Fruit fly (Drosophila melanogaster) whole organism, prepupa: ENCODE measurements around the gene Neurl4.

Experiments used
- Blimp-1 ChIP-seq: fragments of 200-800 bp; sonication (Bioruptor generic); optimal IDR thresholded peaks from 3 replicates; lab custom pipeline; 2017; ENCODE audit warnings: missing biosample characterization, missing genetic modification characterization, mild to moderate bottlenecking, moderate library complexity, missing genetic modification reagents
- CG10631 ChIP-seq: fragments of 200-800 bp; sonication (Bioruptor generic); optimal IDR thresholded peaks from 2 replicates; lab custom pipeline; 2016; ENCODE audit warnings: missing biosample characterization, missing genetic modification characterization
- CG10669 ChIP-seq: fragments of 200-800 bp; sonication (Bioruptor generic); optimal IDR thresholded peaks from 3 replicates; lab custom pipeline; 2018; ENCODE audit warnings: missing biosample characterization, mild to moderate bottlenecking, missing genetic modification characterization, moderate library complexity
- CG11294 ChIP-seq: fragments of 200-800 bp; sonication (Bioruptor generic); IDR thresholded peaks from 2 replicates; pipeline ENCODE4 v1.3.6; 2022; ENCODE audit warnings: missing biosample characterization, missing genetic modification characterization
- CG11902 ChIP-seq: fragments of 200-800 bp; sonication (Bioruptor generic); optimal IDR thresholded peaks from 3 replicates; lab custom pipeline; 2016; ENCODE audit warnings: missing biosample characterization, missing genetic modification characterization
- CG15336 ChIP-seq: fragments of 200-800 bp; sonication (Bioruptor generic); IDR thresholded peaks from 2 replicates; pipeline ENCODE4 v1.3.6; 2022; ENCODE audit warnings: missing biosample characterization, missing genetic modification characterization
- CG1621 ChIP-seq: fragments of 200-800 bp; sonication (Bioruptor generic); optimal IDR thresholded peaks from 3 replicates; lab custom pipeline; 2018; ENCODE audit warnings: missing biosample characterization, mild to moderate bottlenecking, missing genetic modification characterization
- CG16779 ChIP-seq: fragments of 200-800 bp; sonication (Bioruptor generic); optimal IDR thresholded peaks from 3 replicates; lab custom pipeline; 2017; ENCODE audit warnings: missing biosample characterization, mild to moderate bottlenecking, missing genetic modification characterization
- CG3032 ChIP-seq: fragments of 200-800 bp; optimal IDR thresholded peaks from 2 replicates; lab custom pipeline; 2019; ENCODE audit warnings: missing biosample characterization, mild to moderate bottlenecking, missing genetic modification characterization, moderate library complexity
- CG32006 ChIP-seq: fragments of 200-800 bp; sonication (Bioruptor generic); optimal IDR thresholded peaks from 3 replicates; lab custom pipeline; 2017; ENCODE audit warnings: missing biosample characterization, mild to moderate bottlenecking, missing genetic modification characterization
- CG34406 ChIP-seq: fragments of 200-800 bp; sonication (Bioruptor generic); optimal IDR thresholded peaks from 3 replicates; lab custom pipeline; 2016; ENCODE audit warnings: missing biosample characterization, missing genetic modification characterization
- CG3919 ChIP-seq: fragments of 200-800 bp; sonication (Bioruptor generic); optimal IDR thresholded peaks from 3 replicates; lab custom pipeline; 2016; ENCODE audit warnings: missing biosample characterization, missing genetic modification characterization
- CG6163 ChIP-seq: fragments of 200-800 bp; sonication (Bioruptor generic); IDR thresholded peaks from 3 replicates; pipeline ENCODE4 v1.3.6; 2022; ENCODE audit warnings: missing biosample characterization, missing genetic modification characterization
- CG6276 ChIP-seq: fragments of 200-800 bp; sonication (Bioruptor generic); optimal IDR thresholded peaks from 2 replicates; lab custom pipeline; 2017; ENCODE audit warnings: missing biosample characterization, mild to moderate bottlenecking, missing genetic modification characterization
- CG6792 ChIP-seq: fragments of 200-800 bp; sonication (Bioruptor generic); optimal IDR thresholded peaks from 3 replicates; lab custom pipeline; 2016; ENCODE audit warnings: missing biosample characterization, missing genetic modification characterization
- CG6808 ChIP-seq: fragments of 200-800 bp; sonication (Bioruptor generic); optimal IDR thresholded peaks from 3 replicates; lab custom pipeline; 2017; ENCODE audit warnings: missing biosample characterization, missing genetic modification characterization, mild to moderate bottlenecking, moderate library complexity, missing genetic modification reagents
- CG6854 ChIP-seq: fragments of 200-800 bp; sonication (Bioruptor generic); optimal IDR thresholded peaks from 2 replicates; lab custom pipeline; 2017; ENCODE audit warnings: missing biosample characterization, mild to moderate bottlenecking, missing genetic modification characterization
- CG7368 ChIP-seq: fragments of 200-800 bp; sonication (Bioruptor generic); optimal IDR thresholded peaks from 3 replicates; lab custom pipeline; 2016; ENCODE audit warnings: missing biosample characterization, missing genetic modification characterization
- CG8119 ChIP-seq: fragments of 200-800 bp; sonication (Bioruptor generic); IDR thresholded peaks from 3 replicates; pipeline ENCODE4 v1.3.6; 2022; ENCODE audit warnings: missing biosample characterization, missing genetic modification characterization
- CG8319 ChIP-seq: fragments of 200-800 bp; sonication (Bioruptor generic); optimal IDR thresholded peaks from 3 replicates; lab custom pipeline; 2016; ENCODE audit warnings: missing biosample characterization, missing genetic modification characterization
- CG8632 ChIP-seq: fragments of 200-800 bp; sonication (Bioruptor generic); optimal IDR thresholded peaks from 3 replicates; lab custom pipeline; 2016; ENCODE audit warnings: missing biosample characterization, missing genetic modification characterization
- CG9139 ChIP-seq: fragments of 200-800 bp; sonication (Bioruptor generic); optimal IDR thresholded peaks from 3 replicates; lab custom pipeline; 2017; ENCODE audit warnings: missing biosample characterization, mild to moderate bottlenecking, missing genetic modification characterization
- Eip75B ChIP-seq: fragments of 200-800 bp; sonication (Bioruptor generic); optimal IDR thresholded peaks from 3 replicates; lab custom pipeline; 2016; ENCODE audit warnings: missing biosample characterization, missing genetic modification characterization
- Eip93F ChIP-seq: fragments of 200-800 bp; sonication (Bioruptor generic); optimal IDR thresholded peaks from 2 replicates; lab custom pipeline; 2016; ENCODE audit warnings: missing biosample characterization, mild to moderate bottlenecking, missing genetic modification characterization
- Ets21C ChIP-seq: fragments of 200-800 bp; sonication (Bioruptor generic); optimal IDR thresholded peaks from 3 replicates; lab custom pipeline; 2016; ENCODE audit warnings: missing biosample characterization, missing genetic modification characterization
- Ets96B ChIP-seq: fragments of 200-800 bp; optimal IDR thresholded peaks from 2 replicates; lab custom pipeline; 2019; ENCODE audit warnings: missing biosample characterization, mild to moderate bottlenecking, missing genetic modification characterization, moderate library complexity
- Gug ChIP-seq: fragments of 200-800 bp; sonication (Bioruptor generic); IDR thresholded peaks from 2 replicates; pipeline ENCODE4 v1.3.6; 2022; ENCODE audit warnings: missing biosample characterization, missing genetic modification characterization
- Hr38 ChIP-seq: sonication (Bioruptor generic); optimal IDR thresholded peaks from 2 replicates; lab custom pipeline; 2016; ENCODE audit warnings: missing biosample characterization, missing genetic modification characterization
- Hr39 ChIP-seq: fragments of 200-800 bp; sonication (Bioruptor generic); optimal IDR thresholded peaks from 2 replicates; lab custom pipeline; 2016; ENCODE audit warnings: missing biosample characterization, missing genetic modification characterization
- Hr4 ChIP-seq: fragments of 200-800 bp; sonication (Bioruptor generic); optimal IDR thresholded peaks from 3 replicates; lab custom pipeline; 2016; ENCODE audit warnings: missing biosample characterization, missing genetic modification characterization
- Lpt ChIP-seq: fragments of 200-800 bp; sonication (Bioruptor generic); optimal IDR thresholded peaks from 3 replicates; lab custom pipeline; 2016; ENCODE audit warnings: missing biosample characterization, missing genetic modification characterization
- Met ChIP-seq: fragments of 200-800 bp; sonication (Bioruptor generic); optimal IDR thresholded peaks from 3 replicates; lab custom pipeline; 2016; ENCODE audit warnings: missing biosample characterization, missing genetic modification characterization
- OdsH ChIP-seq: fragments of 200-800 bp; sonication (Bioruptor generic); optimal IDR thresholded peaks from 3 replicates; lab custom pipeline; 2016; ENCODE audit warnings: missing biosample characterization, missing genetic modification characterization
- Sox102F ChIP-seq: fragments of 200-800 bp; sonication (Bioruptor generic); optimal IDR thresholded peaks from 2 replicates; lab custom pipeline; 2016; ENCODE audit warnings: missing biosample characterization, mild to moderate bottlenecking, missing genetic modification characterization
- Sox15 ChIP-seq: fragments of 200-800 bp; sonication (Bioruptor generic); optimal IDR thresholded peaks from 3 replicates; lab custom pipeline; 2016; ENCODE audit warnings: missing biosample characterization, missing genetic modification characterization
- achi ChIP-seq: fragments of 200-800 bp; sonication (Bioruptor generic); optimal IDR thresholded peaks from 3 replicates; lab custom pipeline; 2016; ENCODE audit warnings: missing biosample characterization, missing genetic modification characterization
- acj6 ChIP-seq: fragments of 200-800 bp; sonication (Bioruptor generic); optimal IDR thresholded peaks from 3 replicates; lab custom pipeline; 2016; ENCODE audit warnings: missing biosample characterization, missing genetic modification characterization
- cyc ChIP-seq: fragments of 200-800 bp; sonication (Bioruptor generic); optimal IDR thresholded peaks from 3 replicates; lab custom pipeline; 2016; ENCODE audit warnings: missing biosample characterization, missing genetic modification characterization
- dac ChIP-seq: fragments of 200-800 bp; sonication (Bioruptor generic); optimal IDR thresholded peaks from 2 replicates; lab custom pipeline; 2017; ENCODE audit warnings: missing biosample characterization, mild to moderate bottlenecking, missing genetic modification characterization
- dsx ChIP-seq: fragments of 200-800 bp; optimal IDR thresholded peaks from 3 replicates; lab custom pipeline; 2019; ENCODE audit warnings: missing biosample characterization, mild to moderate bottlenecking, missing genetic modification characterization, moderate library complexity; ENCODE audit not compliant: poor library complexity, severe bottlenecking
- eg ChIP-seq: fragments of 200-800 bp; sonication (Bioruptor generic); IDR thresholded peaks from 3 replicates; pipeline ENCODE4 v1.3.6; 2022; ENCODE audit warnings: missing biosample characterization, missing genetic modification characterization
- esn ChIP-seq: fragments of 200-800 bp; sonication (Bioruptor generic); optimal IDR thresholded peaks from 2 replicates; lab custom pipeline; 2016; ENCODE audit warnings: missing biosample characterization, mild to moderate bottlenecking, missing genetic modification characterization, moderate library complexity
- fd59A ChIP-seq: fragments of 200-800 bp; sonication (Bioruptor generic); optimal IDR thresholded peaks from 2 replicates; lab custom pipeline; 2017; ENCODE audit warnings: missing biosample characterization, mild to moderate bottlenecking, missing genetic modification characterization, missing genetic modification reagents
- fd85E ChIP-seq: fragments of 200-800 bp; sonication (Bioruptor generic); optimal IDR thresholded peaks from 3 replicates; lab custom pipeline; 2016; ENCODE audit warnings: missing biosample characterization, missing genetic modification characterization
- net ChIP-seq: fragments of 200-800 bp; sonication (Bioruptor generic); optimal IDR thresholded peaks from 3 replicates; lab custom pipeline; 2016; ENCODE audit warnings: missing biosample characterization, missing genetic modification characterization
- pdm3 ChIP-seq: fragments of 200-800 bp; sonication (Bioruptor generic); optimal IDR thresholded peaks from 3 replicates; lab custom pipeline; 2016; ENCODE audit warnings: missing biosample characterization, missing genetic modification characterization
- salr ChIP-seq, 2 experiments: fragments of 200-800 bp; sonication (Bioruptor generic); optimal IDR thresholded peaks; 3 replicates each; lab custom pipeline; 2016 to 2018; ENCODE audit warnings: missing biosample characterization in 2 of 2, missing genetic modification characterization in 2 of 2, mild to moderate bottlenecking in 1 of 2
- ss ChIP-seq, 2 experiments: fragments of 200-800 bp; sonication (Bioruptor generic); optimal IDR thresholded peaks; 2 replicates in 1 of 2; 3 replicates in 1 of 2; lab custom pipeline; 2017 to 2018; ENCODE audit warnings: mild to moderate bottlenecking in 2 of 2, missing biosample characterization in 2 of 2, missing genetic modification characterization in 2 of 2, moderate library complexity in 1 of 2
- svp ChIP-seq: fragments of 200-800 bp; sonication (Bioruptor generic); peaks from one replicate; lab custom pipeline; 2016; ENCODE audit warnings: missing biosample characterization, missing genetic modification characterization
- vri ChIP-seq: fragments of 200-800 bp; sonication (Bioruptor generic); optimal IDR thresholded peaks from 3 replicates; lab custom pipeline; 2016; ENCODE audit warnings: missing biosample characterization, mild to moderate bottlenecking, missing genetic modification characterization

The Neurl4 gene

DNA sequence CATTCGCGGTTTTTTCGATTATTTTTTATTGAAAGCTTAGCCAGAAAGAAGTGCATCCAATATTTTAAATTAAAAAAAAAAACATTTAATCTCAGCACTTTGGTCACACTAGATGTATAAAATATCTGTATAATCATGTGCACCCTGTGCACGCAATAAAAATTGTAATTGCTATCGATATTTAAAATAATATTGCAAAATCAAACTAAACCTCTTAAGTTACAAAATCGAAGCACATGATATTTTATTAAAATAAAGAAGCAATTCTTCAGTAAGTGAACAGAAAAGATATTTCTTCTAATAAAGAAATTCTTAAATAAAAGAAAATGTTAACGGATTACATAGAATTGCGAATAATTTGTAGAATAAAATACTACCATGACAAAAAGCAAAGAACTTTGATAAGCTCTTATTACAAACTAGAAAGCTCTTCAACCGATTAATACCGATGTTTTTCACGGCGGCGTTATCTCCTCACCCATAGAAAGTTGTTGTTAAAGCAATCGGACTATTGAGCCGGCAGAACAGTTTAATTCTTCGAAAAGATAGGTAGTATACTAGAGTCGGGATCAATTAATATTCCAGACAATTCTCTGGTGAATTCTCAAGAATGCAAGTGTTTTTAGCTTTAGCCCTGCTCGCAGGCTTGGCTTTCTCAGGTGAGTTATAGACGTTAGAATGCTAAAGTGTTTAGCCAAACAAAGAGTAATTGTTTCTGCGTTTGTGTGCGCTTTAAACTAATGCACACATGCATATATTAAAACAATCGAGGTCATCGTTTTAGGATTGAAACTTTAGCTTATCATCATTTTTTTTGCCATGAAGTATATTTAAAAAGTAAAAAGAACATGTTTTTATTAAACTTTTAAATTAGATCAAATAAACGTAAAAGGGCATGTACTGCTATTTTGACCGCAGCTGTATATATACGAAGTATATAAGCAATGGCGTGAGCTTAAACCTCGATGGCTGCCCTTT lies 55.7 kb downstream of the Neurl4 start, which contains the start of gene CtsK1:
Gene CtsK1 (plus strand): TSS at position 490 of the 978 bp plus-strand sequence.
- TF ChIP-seq CG10631 (GFP tag; lab: Kevin White, UChicago) (peak; percentile 46), cyc (GFP tag; lab: Kevin White, UChicago) (peak; percentile 6), Ets96B (tag; lab: Kevin White, UChicago) (peak; percentile 44), CG6854 (GFP tag; lab: Kevin White, UChicago) (no peak), OdsH (GFP tag; lab: Kevin White, UChicago) (peak; percentile 50), acj6 (peak; percentile 68), ss (GFP tag; optimal IDR thresholded peaks at IDR 0.05; lab: Kevin White, UChicago) (peak in 1 of 2 experiments; percentile 20), CG10669 (GFP tag; lab: Kevin White, UChicago) (peak; percentile 43), CG6276 (GFP tag; lab: Kevin White, UChicago) (no peak), net (GFP tag; lab: Kevin White, UChicago) (peak; percentile 56), Gug (GFP tag; lab: Robert Waterston, UW) (peak; percentile 68), CG11902 (GFP tag; lab: Kevin White, UChicago) (no peak), CG15336 (GFP tag; lab: Robert Waterston, UW) (peak; percentile 88), dac (GFP tag; lab: Kevin White, UChicago) (no peak), achi (GFP tag; lab: Kevin White, UChicago) (peak; percentile 64), CG3919 (GFP tag; lab: Kevin White, UChicago) (peak; percentile 52), CG3032 (tag; lab: Kevin White, UChicago) (peak; percentile 65), svp (GFP tag; lab: Kevin White, UChicago) (no peak), fd59A (GFP tag; lab: Kevin White, UChicago) (no peak), eg (GFP tag; lab: Robert Waterston, UW) (peak; percentile 91), Sox102F (GFP tag; lab: Kevin White, UChicago) (no peak), salr (GFP tag; optimal IDR thresholded peaks at IDR 0.05; lab: Kevin White, UChicago) (no peak), Hr38 (no peak), CG34406 (GFP tag; lab: Kevin White, UChicago) (peak; percentile 32), dsx (GFP tag; lab: Kevin White, UChicago) (peak; percentile 18), Sox15 (no peak), Hr39 (peak; percentile 50), Ets21C (GFP tag; lab: Kevin White, UChicago) (no peak), CG8119 (peak; percentile 84), CG9139 (GFP tag; lab: Kevin White, UChicago) (no peak), CG8319 (no peak), Blimp-1 (GFP tag; lab: Kevin White, UChicago) (no peak), fd85E (no peak), CG8632 (GFP tag; lab: Kevin White, UChicago) (peak; percentile 44), vri (GFP tag; lab: Kevin White, UChicago) (no peak), Eip75B (GFP tag; lab: Kevin White, UChicago) (peak; percentile 60), CG6163 (peak; percentile 78), esn (GFP tag; lab: Kevin White, UChicago) (peak; percentile 71), CG7368 (GFP tag; lab: Kevin White, UChicago) (no peak), Eip93F (GFP tag; lab: Kevin White, UChicago) (no peak), CG32006 (GFP tag; lab: Kevin White, UChicago) (peak; percentile 56), CG1621 (tag; lab: Kevin White, UChicago) (no peak), CG16779 (tag; lab: Kevin White, UChicago) (no peak), Met (GFP tag; lab: Kevin White, UChicago) (peak; percentile 66), Hr4 (GFP tag; lab: Kevin White, UChicago) (peak; percentile 58), Lpt (GFP tag; lab: Kevin White, UChicago) (no peak), CG6808 (GFP tag; lab: Kevin White, UChicago) (peak; percentile 46), pdm3 (GFP tag; lab: Kevin White, UChicago) (peak; percentile 61), CG11294 (GFP tag; lab: Robert Waterston, UW) (peak; percentile 70), CG6792 (peak; percentile 38)
